Worm (Caenorhabditis elegans): ENCODE measurements around the gene ZK470.6.

ZK470.6 gene

ce11 chrX:4193080-4193479 is 15.8 kb upstream of the ZK470.6 start (continued):
- TF ChIP-seq K11D2.4 (GFP tag; IDR thresholded peaks at IDR 0.05) (no peak), ztf-28 (GFP tag; IDR thresholded peaks at IDR 0.05) (no peak), sptf-2 (GFP tag; optimal IDR thresholded peaks at IDR 0.05) (no peak), die-1 (tag; optimal IDR thresholded peaks at IDR 0.05) (no peak), snpc-3.4 (tag; optimal IDR thresholded peaks at IDR 0.05) (no peak), ceh-40 (GFP tag; IDR thresholded peaks at IDR 0.05) (no peak), attf-5 (GFP tag; optimal IDR thresholded peaks at IDR 0.05) (no peak), snpc-1.1 (tag; optimal IDR thresholded peaks at IDR 0.05; ENCODE audit: insufficient read depth) (no peak), ceh-27 (GFP tag; optimal IDR thresholded peaks at IDR 0.05) (no peak), mel-28 (tag; optimal IDR thresholded peaks at IDR 0.05; ENCODE audit: borderline replicate concordance) (no peak), fkh-3 (tag; optimal IDR thresholded peaks at IDR 0.05) (peak; percentile 60), rpc-1 (optimal IDR thresholded peaks at IDR 0.05) (no peak), rpc-1 (tag; optimal IDR thresholded peaks at IDR 0.05) (no peak), ama-1 (optimal IDR thresholded peaks at IDR 0.05) (no peak), ama-1 (GFP tag; optimal IDR thresholded peaks at IDR 0.05) (no peak), ztf-18 (tag; optimal IDR thresholded peaks at IDR 0.05) (no peak), xnd-1 (tag; optimal IDR thresholded peaks at IDR 0.05) (no peak), ztf-3 (GFP tag; optimal IDR thresholded peaks at IDR 0.05) (peak; percentile 22), hlh-12 (tag; optimal IDR thresholded peaks at IDR 0.05) (no peak), ztf-25 (GFP tag; IDR thresholded peaks at IDR 0.05) (no peak), hmg-20 (GFP tag; IDR thresholded peaks at IDR 0.05) (no peak), nhr-90 (tag; optimal IDR thresholded peaks at IDR 0.05) (peak; percentile 40), let-607 (tag; optimal IDR thresholded peaks at IDR 0.05) (peak in 1 of 2 experiments; percentile 61), attf-3 (GFP tag; conservative IDR thresholded peaks at IDR 0.05) (no peak), dox-1 (GFP tag; IDR thresholded peaks at IDR 0.05) (no peak), F33H1.4 (GFP tag; IDR thresholded peaks at IDR 0.05) (no peak)

- TF ChIP-seq B0261.1 (tag; optimal IDR thresholded peaks at IDR 0.05) = no peak
- no peak for TF ChIP-seq lin-35 (GFP tag; optimal IDR thresholded peaks at IDR 0.05)
- no peak for TF ChIP-seq hlh-26 (GFP tag; conservative IDR thresholded peaks at IDR 0.05)
- no peak for TF ChIP-seq aptf-3 (GFP tag; IDR thresholded peaks at IDR 0.05)
- TF ChIP-seq nhr-80 (tag; optimal IDR thresholded peaks at IDR 0.05) = no peak
- TF ChIP-seq zfh-2 (GFP tag; conservative IDR thresholded peaks at IDR 0.05) = no peak
Measured at ce11 chrX:4192235-4192634, 14.9 kb upstream of the ZK470.6 start.

ce11 chrX:4190537-4191144 is 13.3 kb upstream of the ZK470.6 start, which contains the start of gene vha-12:
Gene vha-12 (plus strand): TSS chrX:4191094.
- no peak for TF ChIP-seq sptf-2 (GFP tag; optimal IDR thresholded peaks at IDR 0.05)
- no peak for TF ChIP-seq Y56A3A.18 (GFP tag; IDR thresholded peaks at IDR 0.05)
- TF ChIP-seq sea-2 (GFP tag; IDR thresholded peaks at IDR 0.05) = no peak
- no peak for TF ChIP-seq attf-6 (GFP tag; IDR thresholded peaks at IDR 0.05)
- peak; percentile 69 for TF ChIP-seq K12H6.12 (tag; optimal IDR thresholded peaks at IDR 0.05)
- TF ChIP-seq F57A8.1 (GFP tag; optimal IDR thresholded peaks at IDR 0.05) = peak; percentile 28
- TF ChIP-seq chd-7 (tag; optimal IDR thresholded peaks at IDR 0.05) = peak; percentile 73
- no peak for TF ChIP-seq F37B4.10 (GFP tag; IDR thresholded peaks at IDR 0.05)
- peak; percentile 78 for TF ChIP-seq mcd-1 (GFP tag; IDR thresholded peaks at IDR 0.05)
- TF ChIP-seq dpff-1 (tag; optimal IDR thresholded peaks at IDR 0.05) = no peak
- TF ChIP-seq gei-17 (GFP tag; optimal IDR thresholded peaks at IDR 0.05) = peak; percentile 64
- 0 out of 2 replicates have a peak, but pooled peaks have one; percentile 13 for TF ChIP-seq egrh-3 (GFP tag; IDR thresholded peaks at IDR 0.05)
- TF ChIP-seq dox-1 (GFP tag; IDR thresholded peaks at IDR 0.05) = peak; percentile 88
- peak; percentile 46 for TF ChIP-seq tbp1 (GFP tag; optimal IDR thresholded peaks at IDR 0.05)
- TF ChIP-seq lin-40 (tag; optimal IDR thresholded peaks at IDR 0.05) = peak; percentile 88
- TF ChIP-seq let-526 (GFP tag; IDR thresholded peaks at IDR 0.05) = no peak
- TF ChIP-seq lir-1 (GFP tag; conservative IDR thresholded peaks at IDR 0.05) = peak; percentile 53; the same call in 1 of the 2 replicates
- peak; percentile 63 for TF ChIP-seq atf-7 (tag; optimal IDR thresholded peaks at IDR 0.05)
- TF ChIP-seq hmg-20 (GFP tag; IDR thresholded peaks at IDR 0.05) = peak; percentile 57; the same call in 1 of the 2 replicates

All from whole organism, young adult.